Worm (Caenorhabditis elegans) whole organism, early embryonic: ENCODE results near the gene F14B8.5.

ENCODE experiments used
- B0310.2 ChIP-seq: sonication (generic microtip); optimal IDR thresholded peaks from 2 replicates; lab custom pipeline; 2016; ENCODE audit warnings: mild to moderate bottlenecking, missing genetic modification characterization, missing compliant biosample characterization
- F13C5.2 ChIP-seq: sonication (generic microtip); optimal IDR thresholded peaks from 2 replicates; lab custom pipeline; 2017; ENCODE audit warnings: mild to moderate bottlenecking, missing genetic modification characterization, inconsistent platforms, missing compliant biosample characterization
- aly-1 ChIP-seq: sonication (generic microtip); optimal IDR thresholded peaks from 2 replicates; lab custom pipeline; 2016; ENCODE audit warnings: missing genetic modification characterization, missing compliant biosample characterization
- ama-1 ChIP-seq: fragments of 150-350 bp; optimal IDR thresholded peaks from 2 replicates; lab custom pipeline; 2014
- ceh-13 ChIP-seq: fragments of 200-800 bp; sonication (Bioruptor generic); optimal IDR thresholded peaks from 2 replicates; lab custom pipeline; 2018; ENCODE audit warnings: mild to moderate bottlenecking, missing genetic modification characterization, missing compliant biosample characterization
- ceh-36 ChIP-seq: sonication (generic microtip); optimal IDR thresholded peaks from 2 replicates; lab custom pipeline; 2016; ENCODE audit warnings: missing genetic modification characterization, inconsistent platforms, missing compliant biosample characterization
- flt-1 ChIP-seq: fragments of 200-800 bp; sonication (Bioruptor generic); IDR thresholded peaks from 2 replicates; pipeline ENCODE4 v1.3.6; 2022; ENCODE audit warnings: missing genetic modification characterization, missing compliant biosample characterization
- hmg-4 ChIP-seq: fragments of 200-800 bp; sonication (Bioruptor generic); optimal IDR thresholded peaks from 2 replicates; lab custom pipeline; 2018; ENCODE audit warnings: mild to moderate bottlenecking, missing genetic modification characterization, missing compliant biosample characterization
- hnd-1 ChIP-seq: sonication (generic microtip); optimal IDR thresholded peaks from 2 replicates; lab custom pipeline; 2016; ENCODE audit warnings: missing genetic modification characterization, missing compliant biosample characterization
- scrt-1 ChIP-seq: fragments of 200-800 bp; sonication (Bioruptor generic); IDR thresholded peaks from 2 replicates; pipeline ENCODE4 v1.3.6; 2022; ENCODE audit warnings: missing genetic modification characterization, missing compliant biosample characterization
- sea-1 ChIP-seq: fragments of 200-800 bp; sonication (Bioruptor generic); conservative IDR thresholded peaks from 2 replicates; pipeline ENCODE4 v1.3.6; 2022; ENCODE audit warnings: missing genetic modification characterization, missing compliant biosample characterization
- tbx-11 ChIP-seq: fragments of 200-800 bp; sonication (Bioruptor generic); IDR thresholded peaks from 2 replicates; pipeline ENCODE4 v1.3.6; 2022; ENCODE audit warnings: missing genetic modification characterization, missing compliant biosample characterization
- tbx-37 ChIP-seq: fragments of 200-800 bp; sonication (Bioruptor generic); conservative IDR thresholded peaks from 2 replicates; pipeline ENCODE4 v1.3.6; 2022; ENCODE audit warnings: missing genetic modification reagents, missing genetic modification characterization, missing compliant biosample characterization
- tra-4 ChIP-seq: sonication (generic microtip); optimal IDR thresholded peaks from 2 replicates; lab custom pipeline; 2017; ENCODE audit warnings: missing genetic modification characterization, missing compliant biosample characterization

- TF ChIP-seq tbx-11 (no peak), hnd-1 (tag; lab: Kevin White, UChicago) (no peak), F13C5.2 (tag; lab: Kevin White, UChicago) (no peak), ceh-13 (GFP tag; lab: Kevin White, UChicago) (no peak), hmg-4 (GFP tag; lab: Kevin White, UChicago) (no peak), flt-1 (GFP tag; lab: Robert Waterston, UW) (no peak), ama-1 (lab: Kevin White, UChicago) (no peak), aly-1 (no peak), sea-1 (GFP tag; lab: Robert Waterston, UW) (no peak), tbx-37 (GFP tag; lab: Robert Waterston, UW) (no peak), scrt-1 (GFP tag; lab: Robert Waterston, UW) (no peak), tra-4 (tag; lab: Kevin White, UChicago) (no peak), B0310.2 (tag; lab: Kevin White, UChicago) (no peak), ceh-36 (no peak)
Observed at ce11 chrX:6894104-6894503, 34.4 kb downstream of the F14B8.5 start.
